Worm (Caenorhabditis elegans): ENCODE results near the gene nhr-222.
"Not testable (repeated sequence)": the region's sequence is repeated elsewhere in the genome, so short reads cannot be mapped to it uniquely, and the experiment has no call there.

- TF ChIP-seq dmd-4 (tag; optimal IDR thresholded peaks at IDR 0.05; ENCODE audit: borderline replicate concordance); npax-4 (tag; optimal IDR thresholded peaks at IDR 0.05); dve-1 (tag; optimal IDR thresholded peaks at IDR 0.05); gmeb-2 (tag; optimal IDR thresholded peaks at IDR 0.05); hlh-8 (tag; optimal IDR thresholded peaks at IDR 0.05); pha-2 (tag; optimal IDR thresholded peaks at IDR 0.05); F13H6.1 (tag; optimal IDR thresholded peaks at IDR 0.05); rnt-1 (tag; optimal IDR thresholded peaks at IDR 0.05): not testable (repeated sequence)
Observed at ce11 chrV:3558744-3559143, 15.5 kb upstream of the nhr-222 start, which contains the start of gene T24A6.1.
